Fruit fly (Drosophila melanogaster) S2 (cell line): ENCODE measurements around the gene Pex3.

Experiments
- CG8478 ChIP-seq: fragments of >200 bp; optimal IDR thresholded peaks from 2 replicates; lab custom pipeline; 2018
- CTCF ChIP-seq, 2 experiments: fragments of >200 bp; optimal IDR thresholded peaks; 2 replicates each; lab custom pipeline; 2018

Gene Pex3

DNA sequence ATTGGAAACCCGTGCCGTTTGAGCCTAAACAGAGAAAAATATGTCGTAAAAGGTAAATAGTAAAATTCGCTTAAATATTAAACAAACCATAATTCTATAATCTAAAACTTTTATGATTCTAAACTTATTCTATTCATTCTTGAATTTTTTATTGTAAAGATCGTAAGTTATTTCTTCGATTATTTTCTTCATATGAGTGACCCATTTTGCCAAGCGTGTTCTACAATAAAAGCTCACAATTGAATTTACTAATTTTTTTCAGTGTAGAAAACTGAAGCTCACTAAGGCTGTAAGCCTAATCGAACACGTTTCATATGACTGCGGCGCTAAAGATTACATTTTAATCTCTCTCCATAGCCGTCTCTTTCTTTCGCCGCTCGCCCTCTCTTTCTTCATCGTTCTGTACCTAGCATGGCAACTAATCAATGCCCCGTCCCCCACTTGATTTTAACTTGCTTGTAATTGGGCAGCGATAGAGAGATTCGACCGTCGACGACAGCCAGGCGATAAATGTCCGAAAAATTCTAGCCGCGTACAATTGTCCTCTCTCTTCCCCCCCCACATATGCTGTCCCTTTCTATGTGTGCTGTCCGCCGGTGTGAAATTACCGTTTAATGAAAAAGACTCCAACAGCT is 27.7 kb downstream of the Pex3 start:
- TF ChIP-seq CG8478 (lab: Kevin White, UChicago) (no peak), CTCF (optimal IDR thresholded peaks at IDR 0.05; lab: Kevin White, UChicago) (no peak)

DNA sequence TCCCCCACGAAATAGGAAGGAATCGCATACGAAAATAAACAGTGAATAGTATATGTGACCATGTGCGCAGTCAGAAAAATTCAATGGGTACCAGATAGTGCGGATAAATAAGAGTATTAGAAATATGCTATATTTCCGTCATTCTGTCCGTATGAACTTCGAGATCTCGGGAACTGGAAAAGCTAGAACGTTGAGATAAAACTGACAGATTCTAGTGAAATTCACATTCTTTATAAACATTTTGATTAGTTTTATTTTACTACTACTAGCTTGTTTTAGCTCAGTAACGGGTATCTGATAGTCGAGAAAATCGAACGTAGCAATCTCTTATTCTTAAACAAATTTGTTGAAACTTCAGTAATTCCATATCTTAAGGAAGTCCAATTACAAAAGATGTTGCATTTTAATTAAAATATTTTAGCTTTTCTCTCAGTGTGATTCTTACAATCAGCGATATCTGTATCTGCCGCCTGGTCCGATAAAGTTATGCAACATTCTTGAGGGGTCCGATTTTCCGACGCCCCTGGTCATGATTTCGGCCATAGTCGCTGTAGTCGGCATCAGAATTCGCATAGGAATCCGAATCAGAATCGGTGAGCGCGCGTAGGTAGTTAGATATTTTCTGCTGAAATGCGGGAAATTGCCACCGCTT is 28.4 kb downstream of the Pex3 start:
- TF ChIP-seq CTCF (optimal IDR thresholded peaks at IDR 0.05; lab: Kevin White, UChicago) (no peak), CG8478 (lab: Kevin White, UChicago) (no peak)

DNA sequence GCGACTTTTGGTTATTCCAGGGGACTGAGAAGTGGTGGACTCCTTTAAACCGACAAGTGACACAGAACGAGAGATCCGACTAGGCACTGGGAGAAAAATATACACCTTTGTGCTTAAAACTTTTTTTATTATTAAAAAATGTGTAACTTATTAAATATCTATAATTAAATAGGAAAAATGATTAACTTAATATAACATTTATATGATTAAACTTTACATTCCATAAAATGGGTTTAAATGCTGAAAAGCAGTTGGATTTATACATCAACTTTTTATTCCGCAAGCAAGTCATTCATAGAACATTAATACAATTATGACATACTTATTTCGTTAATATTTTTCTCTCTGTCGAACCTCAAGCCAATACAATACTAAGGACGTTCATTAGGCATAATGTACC is 29.9 kb downstream of the Pex3 start:
- no peak for TF ChIP-seq CTCF (optimal IDR thresholded peaks at IDR 0.05; lab: Kevin White, UChicago)
- TF ChIP-seq CG8478 (lab: Kevin White, UChicago): no peak

DNA sequence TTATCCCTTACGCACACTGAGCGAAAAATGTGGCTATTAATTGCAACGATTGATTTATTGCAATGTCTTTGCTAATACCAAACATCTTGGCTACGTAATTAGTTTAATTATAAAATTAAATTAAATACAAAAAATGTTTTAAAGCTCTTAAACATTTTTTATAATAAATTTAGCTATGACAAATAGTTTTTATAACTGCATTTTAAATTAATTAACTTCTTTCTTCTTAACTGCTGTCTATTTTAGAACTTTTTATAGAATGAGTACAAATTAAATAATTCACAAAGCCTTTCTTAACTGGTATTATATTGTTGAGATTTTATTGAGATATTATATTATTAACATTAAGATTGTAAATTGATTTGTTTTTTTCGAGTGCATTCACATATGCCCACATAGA is 30.7 kb downstream of the Pex3 start:
- no peak for TF ChIP-seq CTCF (optimal IDR thresholded peaks at IDR 0.05; lab: Kevin White, UChicago)
- TF ChIP-seq CG8478 (lab: Kevin White, UChicago): no peak

DNA sequence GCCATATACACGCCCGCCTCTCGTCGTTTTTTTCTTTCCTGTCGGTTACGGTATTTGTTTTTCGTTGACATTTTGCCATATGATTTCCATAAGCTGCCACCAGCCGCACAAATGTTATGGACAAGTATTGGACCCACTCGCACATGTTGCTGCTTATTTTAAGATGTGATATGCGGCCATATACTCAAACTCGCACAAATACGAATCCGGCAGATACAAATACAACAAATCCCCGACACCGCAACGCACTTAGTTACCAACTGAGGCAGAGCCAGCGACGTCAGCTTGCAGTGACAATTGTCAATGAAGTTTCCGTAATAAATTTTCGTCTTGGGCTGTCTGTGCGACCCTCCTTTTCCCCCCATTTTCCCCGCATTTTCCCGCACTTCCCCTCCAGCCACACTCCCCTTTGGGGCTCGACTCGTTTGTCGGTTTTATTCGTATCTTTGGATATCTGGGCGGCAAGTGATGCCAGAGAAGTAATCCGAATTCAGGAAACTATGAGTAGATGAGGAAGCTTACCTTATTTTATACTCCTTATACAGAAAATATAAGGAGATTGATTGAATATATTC is 32.6 kb downstream of the Pex3 start:
- TF ChIP-seq CTCF (optimal IDR thresholded peaks at IDR 0.05; lab: Kevin White, UChicago) (no peak), CG8478 (lab: Kevin White, UChicago) (no peak)

DNA sequence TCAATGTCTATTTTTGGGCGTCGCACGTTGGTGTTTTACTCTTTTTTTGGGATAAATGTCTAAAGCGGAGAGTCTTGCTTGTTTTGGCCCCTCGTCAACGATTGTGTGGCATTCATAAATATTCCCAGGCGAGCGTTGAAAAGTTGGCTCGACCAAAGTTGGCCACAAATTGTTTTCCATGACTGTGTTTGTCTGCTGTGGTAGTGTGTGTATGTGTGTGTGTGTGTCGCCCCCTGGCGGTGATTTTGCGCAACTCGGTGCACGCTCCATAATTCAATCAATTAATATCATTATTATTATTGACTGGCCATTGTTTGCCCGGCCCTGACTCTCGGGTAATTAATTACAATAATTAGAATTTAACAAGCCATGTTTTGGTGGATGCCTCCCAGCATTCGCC is 34.5 kb downstream of the Pex3 start:
- TF ChIP-seq CG8478 (lab: Kevin White, UChicago): no peak
- TF ChIP-seq CTCF (optimal IDR thresholded peaks at IDR 0.05; lab: Kevin White, UChicago): peak; percentile 85 to 86

DNA sequence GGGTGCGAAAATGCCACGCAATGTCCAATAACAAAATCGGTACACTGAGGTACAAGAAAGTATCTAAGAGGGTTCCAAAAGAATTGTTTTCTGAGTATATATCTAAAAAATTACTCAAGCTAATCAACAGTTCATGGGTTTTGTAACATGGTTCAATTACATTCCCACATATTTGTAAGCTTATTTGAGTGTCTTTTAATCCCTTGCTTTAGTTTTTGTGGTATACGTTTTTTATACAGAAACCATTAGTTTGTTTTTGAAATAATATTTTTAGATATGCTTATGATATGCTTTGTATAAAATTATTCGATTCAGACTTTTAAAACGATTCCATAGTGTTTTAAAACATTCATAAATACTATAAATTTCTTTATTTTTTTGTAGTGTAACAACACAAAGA is 36.7 kb downstream of the Pex3 start:
- TF ChIP-seq CG8478 (lab: Kevin White, UChicago): no peak
- TF ChIP-seq CTCF (optimal IDR thresholded peaks at IDR 0.05; lab: Kevin White, UChicago): no peak

DNA sequence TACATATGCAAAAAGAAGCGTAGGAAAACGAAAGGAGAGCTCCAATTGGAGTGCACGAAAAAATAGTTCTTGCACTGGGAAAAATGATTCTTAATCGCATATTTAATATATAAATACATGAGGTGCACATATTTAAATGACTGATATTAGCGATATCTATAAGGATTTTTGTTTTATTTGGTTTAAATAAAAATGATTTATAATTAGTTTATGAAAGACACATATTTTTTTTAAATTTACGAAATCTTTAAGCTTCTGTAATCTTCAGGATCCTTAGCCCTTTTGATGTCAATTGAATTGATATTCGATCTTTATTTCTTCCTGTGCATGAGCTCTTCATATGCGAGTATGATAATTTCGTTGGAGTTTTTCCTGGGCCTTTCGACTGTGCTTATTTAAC is 43.6 kb downstream of the Pex3 start:
- TF ChIP-seq CG8478 (lab: Kevin White, UChicago) (no peak), CTCF (optimal IDR thresholded peaks at IDR 0.05; lab: Kevin White, UChicago) (no peak)

DNA sequence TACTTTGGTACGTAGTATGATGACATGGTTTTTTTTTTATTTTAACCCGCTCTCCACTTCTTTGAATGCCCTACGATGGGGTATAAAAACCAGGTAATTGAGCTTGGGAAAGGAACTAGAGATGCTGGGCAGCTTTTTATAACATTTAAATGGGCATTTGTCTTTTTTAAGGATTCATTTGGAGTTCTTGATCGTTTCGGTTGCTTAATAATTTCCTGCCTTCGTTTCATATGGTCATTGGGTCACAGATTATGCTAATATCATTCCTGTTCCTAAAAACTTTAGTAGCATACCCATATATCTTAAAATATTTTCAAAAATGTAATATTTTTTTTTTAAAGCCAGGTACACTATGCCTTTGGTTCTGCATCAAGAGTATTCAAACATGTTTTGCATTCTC is 44.6 kb downstream of the Pex3 start:
- TF ChIP-seq CTCF (optimal IDR thresholded peaks at IDR 0.05; lab: Kevin White, UChicago) (no peak), CG8478 (lab: Kevin White, UChicago) (no peak)

DNA sequence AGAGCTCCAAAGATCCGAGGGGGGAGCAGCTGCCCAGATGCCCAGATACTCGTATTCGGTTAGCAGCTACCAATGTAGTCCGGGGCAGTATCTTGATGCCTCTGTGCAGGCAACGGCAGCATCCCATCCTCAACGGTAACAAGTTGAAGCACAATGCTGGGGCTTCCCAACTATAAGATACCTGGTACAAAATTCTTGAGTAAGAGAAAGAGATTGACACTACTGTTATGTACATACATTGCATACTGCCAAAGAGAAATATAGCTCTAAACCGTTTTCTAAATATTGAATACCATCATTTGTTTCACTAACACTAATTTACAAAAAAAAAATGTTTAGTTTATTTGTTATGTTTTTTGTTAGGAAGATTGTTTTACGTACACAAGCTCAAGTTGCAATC is 45.6 kb downstream of the Pex3 start:
- no peak for TF ChIP-seq CTCF (optimal IDR thresholded peaks at IDR 0.05; lab: Kevin White, UChicago)
- TF ChIP-seq CG8478 (lab: Kevin White, UChicago): no peak

DNA sequence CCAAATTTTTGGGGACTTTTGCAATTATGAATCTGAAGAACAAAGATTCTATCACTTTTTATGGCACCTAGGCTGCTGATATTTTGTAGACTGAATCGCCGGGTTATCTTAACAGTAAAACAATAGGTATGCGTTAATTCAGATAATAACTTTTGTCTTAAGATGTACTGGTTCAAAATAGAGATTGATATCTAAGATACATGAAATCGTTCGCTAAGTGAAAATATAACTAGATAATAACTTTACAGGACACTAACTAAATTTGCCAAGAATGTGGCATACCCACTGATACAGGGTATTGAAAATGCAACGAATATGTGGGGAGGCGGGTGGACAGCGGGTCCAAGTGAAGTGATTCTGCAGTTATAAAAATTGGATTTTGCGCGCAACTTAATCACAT is 48.0 kb downstream of the Pex3 start:
- TF ChIP-seq CG8478 (lab: Kevin White, UChicago) (no peak), CTCF (optimal IDR thresholded peaks at IDR 0.05; lab: Kevin White, UChicago) (no peak)

DNA sequence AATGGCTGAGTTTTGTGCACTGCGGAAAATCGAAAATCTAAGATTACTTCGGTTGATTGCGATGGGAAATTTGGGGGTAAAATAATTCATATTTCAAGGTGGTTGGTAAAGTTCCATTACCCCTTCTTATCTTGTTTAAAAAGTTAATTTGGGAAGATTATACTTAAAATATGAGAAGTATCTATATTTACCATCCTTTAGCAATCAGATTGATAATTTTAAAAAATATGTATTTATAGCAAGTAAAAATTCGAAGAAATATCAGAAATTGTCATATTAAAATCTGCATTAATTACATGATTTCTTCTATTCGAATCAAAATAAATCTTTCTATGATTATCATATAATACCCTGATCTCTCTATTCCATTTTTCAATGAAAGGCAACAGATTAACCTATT is 51.4 kb downstream of the Pex3 start:
- no peak for TF ChIP-seq CTCF (optimal IDR thresholded peaks at IDR 0.05; lab: Kevin White, UChicago)
- no peak for TF ChIP-seq CG8478 (lab: Kevin White, UChicago)
